Worm (Caenorhabditis elegans) whole organism, L2 larva: ENCODE results near the gene atf-2.

ENCODE experiments used
- ama-1 ChIP-seq: fragments of 150-350 bp; optimal IDR thresholded peaks from 2 replicates; lab custom pipeline; 2018; ENCODE audit warnings: inconsistent platforms
- ceh-16 ChIP-seq: fragments of 150-350 bp; optimal IDR thresholded peaks from 2 replicates; lab custom pipeline; 2014; ENCODE audit warnings: missing biosample characterization, missing genetic modification characterization
- lin-13 ChIP-seq: fragments of 150-350 bp; optimal IDR thresholded peaks from 2 replicates; lab custom pipeline; 2014; ENCODE audit warnings: missing biosample characterization, missing genetic modification reagents, missing genetic modification characterization
- mdl-1 ChIP-seq, 2 experiments: fragments of 150-350 bp in 1 of 2; sonication (generic microtip) in 1 of 2; optimal IDR thresholded peaks; 2 replicates each; lab custom pipeline; 2017; ENCODE audit warnings: missing biosample characterization in 2 of 2, missing genetic modification characterization in 2 of 2
- unc-62 ChIP-seq: fragments of 150-350 bp; optimal IDR thresholded peaks from 2 replicates; lab custom pipeline; 2014; ENCODE audit warnings: missing biosample characterization, missing genetic modification reagents, missing genetic modification characterization

DNA sequence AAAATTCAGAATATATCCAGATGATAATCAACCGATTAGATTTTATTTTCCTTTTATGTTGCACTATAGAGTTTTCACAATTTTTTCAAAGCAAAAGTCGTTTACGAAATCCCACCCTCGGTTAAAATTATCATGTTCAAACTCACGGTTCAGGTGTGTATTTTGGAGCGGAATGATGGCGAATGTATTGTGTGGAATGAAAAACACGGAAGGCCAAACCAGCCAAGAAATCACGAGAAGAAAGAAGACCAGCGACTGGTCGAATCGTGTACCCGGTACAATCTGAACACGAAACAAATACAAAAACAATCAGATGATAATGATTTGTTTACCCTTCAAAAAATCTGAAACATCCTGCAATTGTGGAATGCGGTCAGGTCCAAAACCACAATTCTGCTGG is 11.6 kb downstream of the atf-2 start:
- TF ChIP-seq mdl-1 (tag; optimal IDR thresholded peaks at IDR 0.05; lab: Kevin White, UChicago) (no peak), ceh-16 (tag; lab: Kevin White, UChicago) (no peak), unc-62 (GFP tag; lab: Kevin White, UChicago) (no peak), lin-13 (no peak), ama-1 (lab: Kevin White, UChicago) (no peak)
